Worm (Caenorhabditis elegans) whole organism, L4 larva: ENCODE measurements around the gene atp-5.

ENCODE experiments used
- Y5F2A.4 ChIP-seq: fragments of 200-800 bp; sonication (Bioruptor generic); optimal IDR thresholded peaks from 2 replicates; lab custom pipeline; 2018; ENCODE audit warnings: mild to moderate bottlenecking, missing genetic modification characterization, missing compliant biosample characterization
- ama-1 ChIP-seq: fragments of 150-350 bp; optimal IDR thresholded peaks from 2 replicates; lab custom pipeline; 2014; ENCODE audit warnings: inconsistent platforms, mixed read lengths
- ceh-20 ChIP-seq: fragments of 200-800 bp; sonication (Bioruptor generic); IDR thresholded peaks from 2 replicates; pipeline ENCODE4 v1.3.6; 2022; ENCODE audit warnings: missing genetic modification reagents, missing genetic modification characterization, missing compliant biosample characterization
- lsy-2 ChIP-seq, 2 experiments: fragments of 150-350 bp in 1 of 2; sonication (generic microtip) in 1 of 2; optimal IDR thresholded peaks; 2 replicates each; lab custom pipeline; 2014 to 2017; ENCODE audit warnings: missing biosample characterization in 2 of 2, missing genetic modification characterization in 2 of 2
- set-16 ChIP-seq: fragments of 200-800 bp; sonication (Bioruptor generic); IDR thresholded peaks from 2 replicates; pipeline ENCODE4 v1.3.6; 2022; ENCODE audit warnings: missing genetic modification reagents, missing genetic modification characterization, missing compliant biosample characterization
- spr-1 ChIP-seq: sonication (generic microtip); optimal IDR thresholded peaks from 2 replicates; lab custom pipeline; 2016; ENCODE audit warnings: mild to moderate bottlenecking, missing genetic modification characterization, missing compliant biosample characterization
- tag-97 ChIP-seq: fragments of 200-800 bp; sonication (Bioruptor generic); IDR thresholded peaks from 2 replicates; pipeline ENCODE4 v1.3.6; 2022; ENCODE audit warnings: missing genetic modification characterization, missing compliant biosample characterization
- zfp-2 ChIP-seq: sonication (generic microtip); optimal IDR thresholded peaks from 2 replicates; lab custom pipeline; 2016; ENCODE audit warnings: mild to moderate bottlenecking, missing genetic modification characterization, missing compliant biosample characterization

DNA sequence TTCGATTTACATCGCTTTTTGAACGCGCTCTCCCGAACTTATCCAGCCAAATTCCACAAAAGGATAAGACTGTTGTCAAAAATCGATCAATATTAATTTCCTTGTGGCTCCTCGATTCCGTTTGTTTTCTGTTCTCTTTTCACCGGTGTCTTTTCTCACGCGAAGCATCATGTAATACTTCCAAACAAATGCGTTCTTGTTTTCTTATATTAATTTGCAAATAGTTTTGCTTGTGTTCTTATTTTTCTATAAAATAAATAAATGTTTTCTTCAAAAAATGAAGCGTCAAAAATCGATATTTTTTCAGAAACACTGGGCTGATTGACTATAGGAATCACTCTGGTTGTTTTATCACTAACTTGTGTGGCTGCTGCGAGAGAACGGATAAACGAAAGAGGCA is 10.1 kb downstream of the atp-5 start, which contains the start of gene math-33:
- no peak for TF ChIP-seq tag-97 (GFP tag; lab: Robert Waterston, UW)
- TF ChIP-seq set-16 (GFP tag; lab: Robert Waterston, UW): no peak
- no peak for TF ChIP-seq zfp-2 (tag; lab: Kevin White, UChicago)
- no peak for TF ChIP-seq ama-1 (lab: Kevin White, UChicago)
- TF ChIP-seq ceh-20 (GFP tag; lab: Robert Waterston, UW): no peak
- no peak for TF ChIP-seq lsy-2 (tag; optimal IDR thresholded peaks at IDR 0.05; lab: Kevin White, UChicago)
- no peak for TF ChIP-seq spr-1
- TF ChIP-seq Y5F2A.4 (GFP tag; lab: Kevin White, UChicago): no peak
